Worm (Caenorhabditis elegans) whole organism, young adult: ENCODE measurements around the gene lin-2.

ENCODE experiments used
- C17E4.6 ChIP-seq: fragments of 200-800 bp; sonication (Bioruptor generic); IDR thresholded peaks from 2 replicates; pipeline ENCODE4 v1.3.6; 2022; ENCODE audit warnings: missing genetic modification reagents, missing genetic modification characterization, missing compliant biosample characterization
- D2030.7 ChIP-seq: fragments of 200-800 bp; sonication (Bioruptor generic); IDR thresholded peaks from 2 replicates; pipeline ENCODE4 v1.3.6; 2022; ENCODE audit warnings: missing genetic modification reagents, missing genetic modification characterization, missing compliant biosample characterization
- F10E7.11 ChIP-seq: sonication (generic microtip); optimal IDR thresholded peaks from 2 replicates; lab custom pipeline; 2017; ENCODE audit warnings: mild to moderate bottlenecking, missing genetic modification characterization, moderate library complexity, missing compliant biosample characterization
- F22D6.2 ChIP-seq: sonication (generic microtip); optimal IDR thresholded peaks from 2 replicates; lab custom pipeline; 2016; ENCODE audit warnings: mild to moderate bottlenecking, missing genetic modification characterization, missing compliant biosample characterization
- F49E8.2 ChIP-seq: sonication (generic microtip); optimal IDR thresholded peaks from 3 replicates; lab custom pipeline; 2017; ENCODE audit warnings: missing genetic modification characterization, mild to moderate bottlenecking, missing compliant biosample characterization, antibody characterized with exemption, moderate library complexity; ENCODE audit not compliant: insufficient read depth
- F57C9.4 ChIP-seq: sonication (generic microtip); optimal IDR thresholded peaks from 2 replicates; lab custom pipeline; 2017; ENCODE audit warnings: mild to moderate bottlenecking, missing genetic modification characterization, missing compliant biosample characterization
- K11D2.4 ChIP-seq: fragments of 200-800 bp; sonication (Bioruptor generic); IDR thresholded peaks from 2 replicates; pipeline ENCODE4 v1.3.6; 2022; ENCODE audit warnings: missing genetic modification reagents, missing genetic modification characterization, missing compliant biosample characterization
- T26A5.8 ChIP-seq: sonication (generic microtip); optimal IDR thresholded peaks from 2 replicates; lab custom pipeline; 2016; ENCODE audit warnings: missing genetic modification characterization, missing compliant biosample characterization
- Y53F4B.3 ChIP-seq: fragments of 200-800 bp; sonication (Bioruptor generic); IDR thresholded peaks from 2 replicates; pipeline ENCODE4 v1.3.6; 2022; ENCODE audit warnings: missing genetic modification reagents, missing genetic modification characterization, missing compliant biosample characterization
- Y56A3A.18 ChIP-seq: fragments of 200-800 bp; sonication (Bioruptor generic); IDR thresholded peaks from 2 replicates; pipeline ENCODE4 v1.3.6; 2022; ENCODE audit warnings: missing genetic modification reagents, missing genetic modification characterization, missing compliant biosample characterization
- ZK185.1 ChIP-seq: sonication (generic microtip); optimal IDR thresholded peaks from 2 replicates; lab custom pipeline; 2016; ENCODE audit warnings: mild to moderate bottlenecking, missing genetic modification characterization, missing compliant biosample characterization; ENCODE audit not compliant: poor library complexity, severe bottlenecking
- akir-1 ChIP-seq: fragments of 200-800 bp; sonication (Bioruptor generic); optimal IDR thresholded peaks from 2 replicates; lab custom pipeline; 2018; ENCODE audit warnings: mild to moderate bottlenecking, missing genetic modification characterization, moderate library complexity, missing compliant biosample characterization
- aptf-3 ChIP-seq: fragments of 200-800 bp; sonication (Bioruptor generic); IDR thresholded peaks from 2 replicates; pipeline ENCODE4 v1.3.6; 2022; ENCODE audit warnings: missing genetic modification characterization, missing compliant biosample characterization
- attf-3 ChIP-seq: fragments of 200-800 bp; sonication (Bioruptor generic); conservative IDR thresholded peaks from 2 replicates; pipeline ENCODE4 v1.3.6; 2022; ENCODE audit warnings: missing genetic modification reagents, missing genetic modification characterization, missing compliant biosample characterization
- cebp-2 ChIP-seq: fragments of 200-800 bp; sonication (Bioruptor generic); IDR thresholded peaks from 2 replicates; pipeline ENCODE4 v1.3.6; 2022; ENCODE audit warnings: missing genetic modification characterization, missing compliant biosample characterization
- ceh-100 ChIP-seq: fragments of 200-800 bp; sonication (Bioruptor generic); IDR thresholded peaks from 2 replicates; pipeline ENCODE4 v1.3.6; 2022; ENCODE audit warnings: missing genetic modification reagents, missing genetic modification characterization, missing compliant biosample characterization
- ceh-27 ChIP-seq: fragments of 200-800 bp; sonication (Bioruptor generic); optimal IDR thresholded peaks from 2 replicates; lab custom pipeline; 2018; ENCODE audit warnings: mild to moderate bottlenecking, missing genetic modification characterization, moderate library complexity, missing compliant biosample characterization
- ceh-79 ChIP-seq: sonication (generic microtip); optimal IDR thresholded peaks from 2 replicates; lab custom pipeline; 2017; ENCODE audit warnings: mild to moderate bottlenecking, missing genetic modification characterization, missing compliant biosample characterization
- die-1 ChIP-seq: sonication (generic microtip); optimal IDR thresholded peaks from 2 replicates; lab custom pipeline; 2016; ENCODE audit warnings: missing genotype, mild to moderate bottlenecking, missing genetic modification characterization, missing compliant biosample characterization
- dpff-1 ChIP-seq: sonication (generic microtip); optimal IDR thresholded peaks from 2 replicates; lab custom pipeline; 2017; ENCODE audit warnings: mild to moderate bottlenecking, missing genetic modification characterization, missing compliant biosample characterization
- efl-1 ChIP-seq: fragments of 150-350 bp; optimal IDR thresholded peaks from 2 replicates; lab custom pipeline; 2014; ENCODE audit warnings: missing biosample characterization, missing genetic modification reagents, missing genetic modification characterization
- egrh-3 ChIP-seq: fragments of 200-800 bp; sonication (Bioruptor generic); IDR thresholded peaks from 2 replicates; pipeline ENCODE4 v1.3.6; 2022; ENCODE audit warnings: missing genetic modification reagents, missing genetic modification characterization, missing compliant biosample characterization
- ets-4 ChIP-seq: fragments of 200-800 bp; sonication (Bioruptor generic); optimal IDR thresholded peaks from 2 replicates; lab custom pipeline; 2018; ENCODE audit warnings: mild to moderate bottlenecking, missing genetic modification characterization, missing compliant biosample characterization
- gei-17 ChIP-seq: fragments of 200-800 bp; sonication (Bioruptor generic); optimal IDR thresholded peaks from 2 replicates; lab custom pipeline; 2018; ENCODE audit warnings: mild to moderate bottlenecking, missing genetic modification characterization, missing compliant biosample characterization
- him-1 ChIP-seq: sonication (generic microtip); optimal IDR thresholded peaks from 2 replicates; lab custom pipeline; 2016; ENCODE audit warnings: missing genotype, missing genetic modification reagents, missing genetic modification characterization, missing compliant biosample characterization
- hlh-12 ChIP-seq: sonication (generic microtip); optimal IDR thresholded peaks from 2 replicates; lab custom pipeline; 2016; ENCODE audit warnings: missing genetic modification characterization, missing compliant biosample characterization
- hlh-26 ChIP-seq: fragments of 200-800 bp; sonication (Bioruptor generic); conservative IDR thresholded peaks from 2 replicates; pipeline ENCODE4 v1.3.6; 2022; ENCODE audit warnings: missing genetic modification reagents, missing genetic modification characterization, missing compliant biosample characterization
- lin-35 ChIP-seq, 3 experiments: fragments of 150-350 bp in 2 of 3; sonication (generic microtip) in 1 of 3; optimal IDR thresholded peaks; 2 replicates each; lab custom pipeline; 2014 to 2018; ENCODE audit warnings: missing biosample characterization in 3 of 3, missing genetic modification characterization in 3 of 3, missing genetic modification reagents in 3 of 3
- lin-40 ChIP-seq: sonication (generic microtip); optimal IDR thresholded peaks from 2 replicates; lab custom pipeline; 2016; ENCODE audit warnings: missing genetic modification characterization, mild to moderate bottlenecking, missing compliant biosample characterization, missing genotype, missing genetic modification reagents
- lir-1 ChIP-seq: fragments of 200-800 bp; sonication (Bioruptor generic); conservative IDR thresholded peaks from 2 replicates; pipeline ENCODE4 v1.3.6; 2022; ENCODE audit warnings: missing genetic modification reagents, missing genetic modification characterization, missing compliant biosample characterization
- lsl-1 ChIP-seq: fragments of 200-800 bp; sonication (Bioruptor generic); optimal IDR thresholded peaks from 2 replicates; lab custom pipeline; 2018; ENCODE audit warnings: mild to moderate bottlenecking, missing genetic modification characterization, moderate library complexity, missing compliant biosample characterization
- madf-10 ChIP-seq: sonication (generic microtip); optimal IDR thresholded peaks from 2 replicates; lab custom pipeline; 2016; ENCODE audit warnings: mild to moderate bottlenecking, missing genetic modification characterization, missing compliant biosample characterization
- madf-3 ChIP-seq: fragments of 200-800 bp; sonication (Bioruptor generic); IDR thresholded peaks from 2 replicates; pipeline ENCODE4 v1.3.6; 2022; ENCODE audit warnings: missing genetic modification reagents, missing genetic modification characterization, missing compliant biosample characterization
- mes-4 ChIP-seq: sonication (generic microtip); optimal IDR thresholded peaks from 2 replicates; lab custom pipeline; 2016; ENCODE audit warnings: missing genotype, missing genetic modification characterization, missing compliant biosample characterization
- nfya-1 ChIP-seq: sonication (generic microtip); optimal IDR thresholded peaks from 2 replicates; lab custom pipeline; 2017; ENCODE audit warnings: antibody characterized with exemption, missing compliant biosample characterization, missing genetic modification characterization, borderline replicate concordance; ENCODE audit not compliant: insufficient read depth
- nfya-2 ChIP-seq: fragments of 200-800 bp; sonication (Bioruptor generic); IDR thresholded peaks from 2 replicates; pipeline ENCODE4 v1.3.6; 2022; ENCODE audit warnings: missing genetic modification reagents, missing genetic modification characterization, missing compliant biosample characterization
- nfyb-1 ChIP-seq: fragments of 200-800 bp; sonication (Bioruptor generic); IDR thresholded peaks from 2 replicates; pipeline ENCODE4 v1.3.6; 2022; ENCODE audit warnings: missing genetic modification reagents, missing genetic modification characterization, missing compliant biosample characterization
- nhr-120 ChIP-seq: fragments of 200-800 bp; sonication (Bioruptor generic); IDR thresholded peaks from 2 replicates; pipeline ENCODE4 v1.3.6; 2022; ENCODE audit warnings: missing genetic modification characterization, missing compliant biosample characterization
- nhr-27 ChIP-seq: fragments of 200-800 bp; sonication (Bioruptor generic); optimal IDR thresholded peaks from 2 replicates; lab custom pipeline; 2018; ENCODE audit warnings: mild to moderate bottlenecking, missing genetic modification characterization, moderate library complexity, missing compliant biosample characterization
- nhr-80 ChIP-seq: sonication (generic microtip); optimal IDR thresholded peaks from 2 replicates; lab custom pipeline; 2016; ENCODE audit warnings: missing genetic modification characterization, missing compliant biosample characterization
- rcor-1 ChIP-seq: fragments of 200-800 bp; sonication (Bioruptor generic); IDR thresholded peaks from 2 replicates; pipeline ENCODE4 v1.3.6; 2022; ENCODE audit warnings: missing genetic modification reagents, missing genetic modification characterization, missing compliant biosample characterization
- rec-8 ChIP-seq, 2 experiments: sonication (generic microtip); optimal IDR thresholded peaks; 2 replicates each; lab custom pipeline; 2016; ENCODE audit warnings: mild to moderate bottlenecking in 2 of 2, missing genetic modification characterization in 2 of 2, missing genetic modification reagents in 2 of 2, missing genotype in 2 of 2, missing biosample characterization in 1 of 2, missing compliant biosample characterization in 1 of 2, moderate library complexity in 1 of 2
- snpc-1.3 ChIP-seq: sonication (generic microtip); optimal IDR thresholded peaks from 2 replicates; lab custom pipeline; 2017; ENCODE audit warnings: missing genetic modification characterization, mild to moderate bottlenecking, missing compliant biosample characterization, antibody characterized with exemption, moderate library complexity, missing genotype, missing genetic modification reagents; ENCODE audit not compliant: insufficient read depth
- snpc-3.4 ChIP-seq: sonication (generic microtip); optimal IDR thresholded peaks from 2 replicates; lab custom pipeline; 2017; ENCODE audit warnings: missing genetic modification characterization, mild to moderate bottlenecking, missing compliant biosample characterization, antibody characterized with exemption, moderate library complexity, missing genotype, missing genetic modification reagents
- somi-1 ChIP-seq: fragments of 200-800 bp; sonication (Bioruptor generic); optimal IDR thresholded peaks from 2 replicates; lab custom pipeline; 2018; ENCODE audit warnings: mild to moderate bottlenecking, missing genetic modification characterization, missing compliant biosample characterization
- unc-62 ChIP-seq: fragments of 150-350 bp; optimal IDR thresholded peaks from 2 replicates; lab custom pipeline; 2014; ENCODE audit warnings: missing biosample characterization, missing genetic modification reagents, missing genetic modification characterization
- ztf-25 ChIP-seq: fragments of 200-800 bp; sonication (Bioruptor generic); IDR thresholded peaks from 2 replicates; pipeline ENCODE4 v1.3.6; 2022; ENCODE audit warnings: missing genetic modification reagents, missing genetic modification characterization, missing compliant biosample characterization
- ztf-6 ChIP-seq: fragments of 200-800 bp; sonication (Bioruptor generic); IDR thresholded peaks from 2 replicates; pipeline ENCODE4 v1.3.6; 2022; ENCODE audit warnings: missing genetic modification reagents, missing genetic modification characterization, missing compliant biosample characterization

The lin-2 gene

DNA sequence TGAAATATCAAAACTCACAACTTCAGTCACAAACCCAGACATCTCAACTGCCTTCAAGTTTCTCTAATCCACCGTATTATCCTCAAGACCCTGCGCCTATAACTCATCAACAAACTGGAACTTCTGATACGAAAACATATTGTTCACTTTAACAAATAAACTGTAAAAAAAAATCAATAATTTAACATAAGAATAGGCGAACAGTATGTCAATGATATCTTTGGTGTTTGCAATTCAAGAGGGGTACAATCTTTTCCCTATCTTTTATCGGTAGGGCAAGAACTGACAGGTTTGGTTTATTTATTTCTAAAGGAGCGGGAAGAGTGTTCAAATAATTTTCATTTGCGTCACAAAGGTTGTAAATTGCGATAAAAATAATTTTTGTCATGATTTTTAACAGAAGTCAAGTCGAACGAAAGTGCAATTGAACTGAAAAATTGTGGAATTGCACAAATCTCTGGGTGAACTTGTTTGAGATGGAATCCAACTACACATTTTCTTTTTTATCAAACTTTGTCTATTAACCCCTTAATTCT lies 50.8 kb downstream of the lin-2 start (continued):
- TF ChIP-seq D2030.7 (GFP tag; lab: Robert Waterston, UW) (no peak), nhr-120 (GFP tag; lab: Robert Waterston, UW) (no peak), die-1 (tag; lab: Kevin White, UChicago) (peak; percentile 66), nhr-80 (tag; lab: Kevin White, UChicago) (peak; percentile 96), Y56A3A.18 (peak; percentile 98), lir-1 (peak; percentile 81), unc-62 (GFP tag; lab: Kevin White, UChicago) (no peak), mes-4 (no peak), dpff-1 (tag; lab: Kevin White, UChicago) (peak; percentile 86), F49E8.2 (tag; lab: Kevin White, UChicago) (no peak), madf-3 (GFP tag; lab: Robert Waterston, UW) (peak; percentile 72), K11D2.4 (GFP tag; lab: Robert Waterston, UW) (peak; percentile 98), snpc-3.4 (tag; lab: Kevin White, UChicago) (peak; percentile 36), F22D6.2 (tag; lab: Kevin White, UChicago) (peak; percentile 94), efl-1 (GFP tag; lab: Kevin White, UChicago) (no peak), nfya-1 (tag; lab: Kevin White, UChicago) (no peak), hlh-12 (tag; lab: Kevin White, UChicago) (no peak), aptf-3 (GFP tag; lab: Robert Waterston, UW) (no peak), him-1 (tag; lab: Kevin White, UChicago) (no peak), ceh-100 (GFP tag; lab: Robert Waterston, UW) (peak; percentile 74), madf-10 (tag; lab: Kevin White, UChicago) (peak; percentile 96), nfya-2 (GFP tag; lab: Robert Waterston, UW) (no peak), lin-35 (GFP tag; optimal IDR thresholded peaks at IDR 0.05; lab: Kevin White, UChicago) (peak in 2 of 3 experiments; percentile 86 to 98), ceh-27 (peak; percentile 98), snpc-1.3 (tag; lab: Kevin White, UChicago) (no peak), hlh-26 (GFP tag; lab: Robert Waterston, UW) (no peak), ceh-79 (tag; lab: Kevin White, UChicago) (peak; percentile 86), F10E7.11 (peak; percentile 91), F57C9.4 (peak; percentile 71), egrh-3 (GFP tag; lab: Robert Waterston, UW) (0 out of 2 replicates have a peak, but pooled peaks have one; percentile 16), gei-17 (peak; percentile 97), rcor-1 (GFP tag; lab: Robert Waterston, UW) (peak; percentile 94), lsl-1 (GFP tag; lab: Kevin White, UChicago) (no peak), Y53F4B.3 (no peak), ztf-25 (no peak), C17E4.6 (peak; percentile 77), somi-1 (peak; percentile 97), rec-8 (tag; optimal IDR thresholded peaks at IDR 0.05; lab: Kevin White, UChicago) (peak in 1 of 2 experiments; percentile 47), T26A5.8 (no peak), akir-1 (GFP tag; lab: Kevin White, UChicago) (peak; percentile 70), ztf-6 (GFP tag; lab: Robert Waterston, UW) (0 out of 2 replicates have a peak, but pooled peaks have one; percentile 62), ets-4 (GFP tag; lab: Kevin White, UChicago) (peak; percentile 89), attf-3 (GFP tag; lab: Robert Waterston, UW) (0 out of 2 replicates have a peak, but pooled peaks have one; percentile 38), cebp-2 (GFP tag; lab: Robert Waterston, UW) (peak; percentile 93; the same call in 1 of the 2 replicates), nhr-27 (tag; lab: Kevin White, UChicago) (peak; percentile 80), nfyb-1 (GFP tag; lab: Robert Waterston, UW) (peak; percentile 95), lin-40 (tag; lab: Kevin White, UChicago) (peak; percentile 100), ZK185.1 (peak; percentile 99)
